Fruit fly (Drosophila melanogaster): ENCODE measurements around the gene tara.

- TF ChIP-seq CG3726 (GFP tag; IDR thresholded peaks at IDR 0.05): no peak
- no peak for TF ChIP-seq CG1602 (GFP tag; optimal IDR thresholded peaks at IDR 0.05)
- no peak for TF ChIP-seq Pdp1 (GFP tag; optimal IDR thresholded peaks at IDR 0.05)
- no peak for TF ChIP-seq NC2α (GFP tag; optimal IDR thresholded peaks at IDR 0.05)
- no peak for TF ChIP-seq Deaf1 (tag; optimal IDR thresholded peaks at IDR 0.05)
- TF ChIP-seq Side (GFP tag; optimal IDR thresholded peaks at IDR 0.05): no peak
Observed at dm6 chr3R:16276992-16277391, 51.5 kb downstream of the tara start.
